Fruit fly (Drosophila melanogaster) whole organism, embryonic: Measurements from ENCODE around the gene CG7656.
A peak's percentile ranks its signal among the peaks of the same experiment; 100 is the strongest.

ENCODE experiments used
- Asciz ChIP-seq: fragments of 200-800 bp; sonication (Bioruptor generic); optimal IDR thresholded peaks from 2 replicates; lab custom pipeline; 2017; ENCODE audit warnings: missing biosample characterization, mild to moderate bottlenecking, missing genetic modification characterization, missing genetic modification reagents
- Atf6 ChIP-seq: fragments of 200-800 bp; sonication (Bioruptor generic); IDR thresholded peaks from 2 replicates; pipeline ENCODE4 v1.3.6; 2022; ENCODE audit warnings: missing biosample characterization, missing genetic modification characterization
- B-H2 ChIP-seq: fragments of 200-800 bp; sonication (Bioruptor generic); optimal IDR thresholded peaks from 2 replicates; lab custom pipeline; 2018; ENCODE audit warnings: missing biosample characterization, mild to moderate bottlenecking, missing genetic modification characterization
- BEAF-32 ChIP-seq: fragments of 200-800 bp; sonication (Bioruptor generic); optimal IDR thresholded peaks from 3 replicates; lab custom pipeline; 2017; ENCODE audit warnings: missing biosample characterization, missing genetic modification characterization, mild to moderate bottlenecking, moderate library complexity, missing genetic modification reagents
- C15 ChIP-seq: fragments of 200-800 bp; sonication (Bioruptor generic); IDR thresholded peaks from 3 replicates; pipeline ENCODE4 v1.3.6; 2022; ENCODE audit warnings: missing biosample characterization, missing genetic modification characterization
- CG10209 ChIP-seq: fragments of 200-800 bp; sonication (Bioruptor generic); optimal IDR thresholded peaks from 3 replicates; lab custom pipeline; 2017; ENCODE audit warnings: missing biosample characterization, mild to moderate bottlenecking, missing genetic modification characterization, missing genetic modification reagents
- CG11456 ChIP-seq: fragments of 200-800 bp; sonication (Bioruptor generic); IDR thresholded peaks from 3 replicates; pipeline ENCODE4 v1.3.6; 2022; ENCODE audit warnings: missing biosample characterization, missing genetic modification characterization
- CG11695 ChIP-seq: fragments of 200-800 bp; sonication (Bioruptor generic); IDR thresholded peaks from 3 replicates; pipeline ENCODE4 v1.3.6; 2022; ENCODE audit warnings: missing biosample characterization, missing genetic modification characterization
- CG11696 ChIP-seq: fragments of 200-800 bp; sonication (Bioruptor generic); IDR thresholded peaks from 2 replicates; pipeline ENCODE4 v1.3.6; 2022; ENCODE audit warnings: missing biosample characterization, missing genetic modification characterization
- CG12219 ChIP-seq: fragments of 200-800 bp; sonication (Bioruptor generic); optimal IDR thresholded peaks from 3 replicates; lab custom pipeline; 2018; ENCODE audit warnings: missing biosample characterization, mild to moderate bottlenecking, missing genetic modification characterization
- CG14667 ChIP-seq: fragments of 200-800 bp; sonication (Bioruptor generic); IDR thresholded peaks from 2 replicates; pipeline ENCODE4 v1.3.6; 2022; ENCODE audit warnings: missing biosample characterization, missing genetic modification characterization
- CG1603 ChIP-seq: fragments of 200-800 bp; sonication (Bioruptor generic); optimal IDR thresholded peaks from 2 replicates; lab custom pipeline; 2019; ENCODE audit warnings: missing biosample characterization, mild to moderate bottlenecking, missing genetic modification characterization, moderate library complexity
- CG16863 ChIP-seq: fragments of 200-800 bp; sonication (Bioruptor generic); optimal IDR thresholded peaks from 3 replicates; lab custom pipeline; 2016; ENCODE audit warnings: missing biosample characterization, missing genetic modification characterization
- CG2202 ChIP-seq: fragments of 200-800 bp; sonication (Bioruptor generic); optimal IDR thresholded peaks from 2 replicates; lab custom pipeline; 2018; ENCODE audit warnings: missing biosample characterization, mild to moderate bottlenecking, missing genetic modification characterization
- CG34376 ChIP-seq: fragments of 200-800 bp; sonication (Bioruptor generic); optimal IDR thresholded peaks from 2 replicates; lab custom pipeline; 2018; ENCODE audit warnings: missing biosample characterization, mild to moderate bottlenecking, missing genetic modification characterization
- CG3995 ChIP-seq: fragments of 200-800 bp; sonication (Bioruptor generic); optimal IDR thresholded peaks from 3 replicates; lab custom pipeline; 2016; ENCODE audit warnings: missing biosample characterization, missing genetic modification characterization
- CG4730 ChIP-seq: fragments of 200-800 bp; sonication (Bioruptor generic); IDR thresholded peaks from 2 replicates; pipeline ENCODE4 v1.3.6; 2022; ENCODE audit warnings: missing biosample characterization, missing genetic modification characterization
- CG5953 ChIP-seq: fragments of 200-800 bp; sonication (Bioruptor generic); IDR thresholded peaks from 2 replicates; pipeline ENCODE4 v1.3.6; 2022; ENCODE audit warnings: missing biosample characterization, missing genetic modification characterization
- CG7372 ChIP-seq: fragments of 200-800 bp; sonication (Bioruptor generic); IDR thresholded peaks from 2 replicates; pipeline ENCODE4 v1.3.6; 2022; ENCODE audit warnings: missing biosample characterization, missing genetic modification characterization
- CG9876 ChIP-seq: fragments of 200-800 bp; sonication (Bioruptor generic); optimal IDR thresholded peaks from 2 replicates; lab custom pipeline; 2016; ENCODE audit warnings: missing biosample characterization, missing genetic modification characterization
- Dll ChIP-seq: fragments of 200-800 bp; sonication (Bioruptor generic); IDR thresholded peaks from 4 replicates; pipeline ENCODE4 v1.3.6; 2022; ENCODE audit warnings: missing biosample characterization, missing genetic modification characterization; ENCODE audit not compliant: partially characterized antibody
- E2f2 ChIP-seq: fragments of 200-800 bp; sonication (Bioruptor generic); IDR thresholded peaks from 2 replicates; pipeline ENCODE4 v1.3.6; 2022; ENCODE audit warnings: missing biosample characterization, missing genetic modification characterization
- Gug ChIP-seq: fragments of 200-800 bp; sonication (Bioruptor generic); IDR thresholded peaks from 4 replicates; pipeline ENCODE4 v1.3.6; 2022; ENCODE audit warnings: missing biosample characterization, missing genetic modification characterization
- HLHmδ ChIP-seq: fragments of 200-800 bp; sonication (Bioruptor generic); optimal IDR thresholded peaks from 2 replicates; lab custom pipeline; 2018; ENCODE audit warnings: missing biosample characterization, mild to moderate bottlenecking, missing genetic modification characterization, moderate library complexity
- MTF-1 ChIP-seq: fragments of 200-800 bp; sonication (Bioruptor generic); optimal IDR thresholded peaks from 2 replicates; lab custom pipeline; 2018; ENCODE audit warnings: missing biosample characterization, mild to moderate bottlenecking, missing genetic modification characterization, borderline replicate concordance
- Meics ChIP-seq: fragments of 200-800 bp; sonication (Bioruptor generic); optimal IDR thresholded peaks from 2 replicates; lab custom pipeline; 2017; ENCODE audit warnings: missing biosample characterization, mild to moderate bottlenecking, missing genetic modification characterization
- Mrtf ChIP-seq: fragments of 200-800 bp; sonication (Bioruptor generic); IDR thresholded peaks from 3 replicates; pipeline ENCODE4 v1.3.6; 2022; ENCODE audit warnings: missing biosample characterization, missing genetic modification characterization
- Myb ChIP-seq: fragments of 200-800 bp; sonication (Bioruptor generic); optimal IDR thresholded peaks from 2 replicates; lab custom pipeline; 2016; ENCODE audit warnings: missing biosample characterization, missing genetic modification characterization
- NK7.1 ChIP-seq: fragments of 200-800 bp; sonication (Bioruptor generic); optimal IDR thresholded peaks from 3 replicates; lab custom pipeline; 2016; ENCODE audit warnings: missing biosample characterization, missing genetic modification characterization
- Ptx1 ChIP-seq: fragments of 200-800 bp; sonication (Bioruptor generic); IDR thresholded peaks from 2 replicates; pipeline ENCODE4 v1.3.6; 2022; ENCODE audit warnings: missing biosample characterization, missing genetic modification characterization
- Sry-β ChIP-seq: fragments of 200-800 bp; sonication (Bioruptor generic); optimal IDR thresholded peaks from 2 replicates; lab custom pipeline; 2018; ENCODE audit warnings: missing biosample characterization, mild to moderate bottlenecking, missing genetic modification characterization, moderate library complexity
- ase ChIP-seq: fragments of 200-800 bp; sonication (Bioruptor generic); IDR thresholded peaks from 3 replicates; pipeline ENCODE4 v1.3.6; 2022; ENCODE audit warnings: missing biosample characterization, missing genetic modification characterization
- bab2 ChIP-seq: fragments of 200-800 bp; sonication (Bioruptor generic); optimal IDR thresholded peaks from 2 replicates; lab custom pipeline; 2016; ENCODE audit warnings: missing biosample characterization, missing genetic modification characterization
- bsh ChIP-seq, 2 experiments: fragments of 200-800 bp; sonication (Bioruptor generic); optimal IDR thresholded peaks; 2 replicates each; lab custom pipeline; 2017 to 2018; ENCODE audit warnings: mild to moderate bottlenecking in 2 of 2, missing biosample characterization in 2 of 2, missing genetic modification characterization in 2 of 2, moderate library complexity in 1 of 2
- chm ChIP-seq: fragments of 200-800 bp; sonication (Bioruptor generic); IDR thresholded peaks from 2 replicates; pipeline ENCODE4 v1.3.6; 2022; ENCODE audit warnings: missing biosample characterization, missing genetic modification characterization
- cwo ChIP-seq: fragments of 200-800 bp; sonication (Bioruptor generic); optimal IDR thresholded peaks from 3 replicates; lab custom pipeline; 2017; ENCODE audit warnings: missing biosample characterization, missing genetic modification characterization, mild to moderate bottlenecking, moderate library complexity, missing genetic modification reagents
- dati ChIP-seq: fragments of 200-800 bp; sonication (Bioruptor generic); IDR thresholded peaks from 2 replicates; pipeline ENCODE4 v1.3.6; 2022; ENCODE audit warnings: missing biosample characterization, missing genetic modification characterization
- dmrt99B ChIP-seq: fragments of 200-800 bp; sonication (Bioruptor generic); optimal IDR thresholded peaks from 2 replicates; lab custom pipeline; 2018; ENCODE audit warnings: missing biosample characterization, mild to moderate bottlenecking, missing genetic modification characterization, moderate library complexity
- fd3F ChIP-seq: fragments of 200-800 bp; sonication (Bioruptor generic); optimal IDR thresholded peaks from 2 replicates; lab custom pipeline; 2018; ENCODE audit warnings: missing biosample characterization, mild to moderate bottlenecking, missing genetic modification characterization, moderate library complexity
- gcm ChIP-seq: fragments of 200-800 bp; sonication (Bioruptor generic); optimal IDR thresholded peaks from 2 replicates; lab custom pipeline; 2019; ENCODE audit warnings: missing biosample characterization, mild to moderate bottlenecking, missing genetic modification characterization, moderate library complexity
- gsb ChIP-seq: fragments of 200-800 bp; sonication (Bioruptor generic); IDR thresholded peaks from 2 replicates; pipeline ENCODE4 v1.3.6; 2022; ENCODE audit warnings: missing biosample characterization, missing genetic modification characterization
- ham ChIP-seq: fragments of 200-800 bp; sonication (Bioruptor generic); IDR thresholded peaks from 2 replicates; pipeline ENCODE4 v1.3.6; 2022; ENCODE audit warnings: missing biosample characterization, missing genetic modification characterization
- hb ChIP-seq: fragments of 200-800 bp; sonication (Bioruptor generic); IDR thresholded peaks from 3 replicates; pipeline ENCODE4 v1.3.6; 2022; ENCODE audit warnings: missing biosample characterization, missing genetic modification characterization; ENCODE audit not compliant: partially characterized antibody
- insv ChIP-seq, 2 experiments: fragments of 200-800 bp; sonication (Bioruptor generic); optimal IDR thresholded peaks; 3 replicates each; lab custom pipeline; 2016 to 2018; ENCODE audit warnings: missing biosample characterization in 2 of 2, missing genetic modification characterization in 2 of 2
- lmd ChIP-seq: fragments of 200-800 bp; sonication (Bioruptor generic); IDR thresholded peaks from 2 replicates; pipeline ENCODE4 v1.3.6; 2022; ENCODE audit warnings: missing biosample characterization, missing genetic modification characterization
- p53 ChIP-seq: fragments of 200-800 bp; sonication (Bioruptor generic); optimal IDR thresholded peaks from 2 replicates; lab custom pipeline; 2016; ENCODE audit warnings: missing biosample characterization, missing genetic modification characterization
- salm ChIP-seq: fragments of 200-800 bp; sonication (Bioruptor generic); optimal IDR thresholded peaks from 2 replicates; lab custom pipeline; 2018; ENCODE audit warnings: missing biosample characterization, mild to moderate bottlenecking, missing genetic modification characterization
- sob ChIP-seq: fragments of 200-800 bp; sonication (Bioruptor generic); IDR thresholded peaks from 2 replicates; pipeline ENCODE4 v1.3.6; 2022; ENCODE audit warnings: missing biosample characterization, missing genetic modification characterization
- wdn ChIP-seq: fragments of 200-800 bp; sonication (Bioruptor generic); IDR thresholded peaks from 2 replicates; pipeline ENCODE4 v1.3.6; 2022; ENCODE audit warnings: missing biosample characterization, missing genetic modification characterization
- yki ChIP-seq: fragments of >200 bp; optimal IDR thresholded peaks from 3 replicates; lab custom pipeline; 2018
- zfh1 ChIP-seq: fragments of 200-800 bp; sonication (Bioruptor generic); IDR thresholded peaks from 3 replicates; pipeline ENCODE4 v1.3.6; 2022; ENCODE audit warnings: missing biosample characterization, missing genetic modification characterization

Gene CG7656

dm6 chr3L:15580487-15580886 is 7.5 kb downstream of the CG7656 start, which contains the start of the genes mrn and CG12301 (continued):
- TF ChIP-seq bab2 (GFP tag; lab: Kevin White, UChicago): peak; percentile 44
- TF ChIP-seq CG3995 (GFP tag; lab: Kevin White, UChicago): peak; percentile 68
- TF ChIP-seq Meics: no peak
- TF ChIP-seq C15 (GFP tag; lab: Robert Waterston, UW): peak; percentile 68; the same call in 1 of the 3 replicates
- peak; percentile 91 for TF ChIP-seq CG11456
- TF ChIP-seq CG9876 (GFP tag; lab: Kevin White, UChicago): no peak
- TF ChIP-seq CG16863 (GFP tag; lab: Kevin White, UChicago): peak; percentile 48
- TF ChIP-seq CG2202 (tag; lab: Kevin White, UChicago): peak; percentile 8
- TF ChIP-seq yki (lab: Kevin White, UChicago): no peak
- TF ChIP-seq CG10209 (GFP tag; lab: Kevin White, UChicago): no peak
- TF ChIP-seq bsh (GFP tag; optimal IDR thresholded peaks at IDR 0.05; lab: Kevin White, UChicago): peak in 1 of 2 experiments; percentile 62
- peak; percentile 95 for TF ChIP-seq ase
- TF ChIP-seq insv (GFP tag; optimal IDR thresholded peaks at IDR 0.05; lab: Kevin White, UChicago): peak in 1 of 2 experiments; percentile 60
- TF ChIP-seq ham (GFP tag; lab: Robert Waterston, UW): peak; percentile 60; the same call in 1 of the 2 replicates
- TF ChIP-seq Ptx1 (GFP tag; lab: Robert Waterston, UW): peak; percentile 87
- TF ChIP-seq Mrtf (GFP tag; lab: Robert Waterston, UW): peak; percentile 75
- peak; percentile 91 for TF ChIP-seq CG7372
- TF ChIP-seq HLHmδ: no peak
- TF ChIP-seq Atf6 (GFP tag; lab: Robert Waterston, UW): peak; percentile 81
- peak; percentile 47; the same call in 1 of the 2 replicates for TF ChIP-seq CG11696 (GFP tag; lab: Robert Waterston, UW)
- no peak for TF ChIP-seq CG1603 (tag; lab: Kevin White, UChicago)
- no peak for TF ChIP-seq CG12219 (GFP tag; lab: Kevin White, UChicago)
- TF ChIP-seq Sry-β: no peak
- TF ChIP-seq CG14667: peak; percentile 87
- no peak for TF ChIP-seq gcm
- peak; percentile 89 for TF ChIP-seq Gug (GFP tag; lab: Robert Waterston, UW)
- TF ChIP-seq CG11695 (GFP tag; lab: Robert Waterston, UW): peak; percentile 75
- TF ChIP-seq MTF-1 (GFP tag; lab: Kevin White, UChicago): no peak
- TF ChIP-seq NK7.1 (GFP tag; lab: Kevin White, UChicago): peak; percentile 55
- peak; percentile 84 for TF ChIP-seq dati (GFP tag; lab: Robert Waterston, UW)
- TF ChIP-seq cwo: peak; percentile 95
- peak; percentile 53 for TF ChIP-seq Myb
- no peak for TF ChIP-seq p53 (GFP tag; lab: Kevin White, UChicago)
- TF ChIP-seq Dll (GFP tag; lab: Robert Waterston, UW): peak; percentile 97
- TF ChIP-seq lmd (GFP tag; lab: Robert Waterston, UW): peak; percentile 94
- peak; percentile 95 for TF ChIP-seq zfh1 (GFP tag; lab: Robert Waterston, UW)
- TF ChIP-seq Asciz: no peak
- TF ChIP-seq salm (tag; lab: Kevin White, UChicago): no peak
- peak; percentile 99 for TF ChIP-seq sob (GFP tag; lab: Robert Waterston, UW)
- TF ChIP-seq dmrt99B (tag; lab: Kevin White, UChicago): no peak
- peak; percentile 52; the same call in 1 of the 2 replicates for TF ChIP-seq gsb (GFP tag; lab: Robert Waterston, UW)
- peak; percentile 50 for TF ChIP-seq fd3F (GFP tag; lab: Kevin White, UChicago)
- 0 out of 2 replicates have a peak, but pooled peaks have one; percentile 31 for TF ChIP-seq CG5953 (GFP tag; lab: Robert Waterston, UW)
- peak; percentile 67 for TF ChIP-seq E2f2 (GFP tag; lab: Robert Waterston, UW)
- TF ChIP-seq chm (GFP tag; lab: Robert Waterston, UW): 0 out of 2 replicates have a peak, but pooled peaks have one; percentile 48
- peak; percentile 68 for TF ChIP-seq wdn (GFP tag; lab: Robert Waterston, UW)
- TF ChIP-seq BEAF-32 (GFP tag; lab: Kevin White, UChicago): peak; percentile 97
- TF ChIP-seq CG34376 (GFP tag; lab: Kevin White, UChicago): peak; percentile 40
- peak; percentile 89 for TF ChIP-seq hb (GFP tag; lab: Robert Waterston, UW)
- peak; percentile 88 for TF ChIP-seq CG4730 (GFP tag; lab: Robert Waterston, UW)
- TF ChIP-seq B-H2 (GFP tag; lab: Kevin White, UChicago): no peak
